Worm (Caenorhabditis elegans) whole organism, midembryonic: ENCODE measurements around the gene srh-292.

Experiments used
- T22C8.4 ChIP-seq: fragments of 200-800 bp; sonication (Bioruptor generic); IDR thresholded peaks from 2 replicates; pipeline ENCODE4 v1.3.6; 2022; ENCODE audit warnings: missing genetic modification characterization, missing compliant biosample characterization
- cog-1 ChIP-seq: sonication (generic microtip); optimal IDR thresholded peaks from 2 replicates; lab custom pipeline; 2016; ENCODE audit warnings: missing genetic modification characterization, missing compliant biosample characterization
- flt-1 ChIP-seq: fragments of 200-800 bp; sonication (Bioruptor generic); IDR thresholded peaks from 2 replicates; pipeline ENCODE4 v1.3.6; 2022; ENCODE audit warnings: missing genetic modification characterization, missing compliant biosample characterization
- klf-2 ChIP-seq: fragments of 200-800 bp; sonication (Bioruptor generic); conservative IDR thresholded peaks from 2 replicates; pipeline ENCODE4 v1.3.6; 2022; ENCODE audit warnings: missing genetic modification reagents, missing genetic modification characterization, missing compliant biosample characterization
- med-1 ChIP-seq: sonication (generic microtip); optimal IDR thresholded peaks from 2 replicates; lab custom pipeline; 2017; ENCODE audit warnings: missing genetic modification characterization, mild to moderate bottlenecking, missing compliant biosample characterization, antibody characterized with exemption, missing genetic modification reagents; ENCODE audit not compliant: insufficient read depth
- ref-1 ChIP-seq: fragments of 200-800 bp; sonication (Bioruptor generic); conservative IDR thresholded peaks from 2 replicates; pipeline ENCODE4 v1.3.6; 2022; ENCODE audit warnings: missing genetic modification reagents, missing genetic modification characterization, missing compliant biosample characterization
- tab-1 ChIP-seq: fragments of 200-800 bp; sonication (Bioruptor generic); IDR thresholded peaks from 2 replicates; pipeline ENCODE4 v1.3.6; 2022; ENCODE audit warnings: missing genetic modification characterization, missing compliant biosample characterization
- ztf-23 ChIP-seq: fragments of 200-800 bp; sonication (Bioruptor generic); IDR thresholded peaks from 2 replicates; pipeline ENCODE4 v1.3.6; 2022; ENCODE audit warnings: missing genetic modification reagents, missing genetic modification characterization, missing compliant biosample characterization
- ztf-29 ChIP-seq: fragments of 200-800 bp; sonication (Bioruptor generic); IDR thresholded peaks from 2 replicates; pipeline ENCODE4 v1.3.6; 2022; ENCODE audit warnings: missing genetic modification reagents, missing genetic modification characterization, missing compliant biosample characterization

srh-292 gene

DNA sequence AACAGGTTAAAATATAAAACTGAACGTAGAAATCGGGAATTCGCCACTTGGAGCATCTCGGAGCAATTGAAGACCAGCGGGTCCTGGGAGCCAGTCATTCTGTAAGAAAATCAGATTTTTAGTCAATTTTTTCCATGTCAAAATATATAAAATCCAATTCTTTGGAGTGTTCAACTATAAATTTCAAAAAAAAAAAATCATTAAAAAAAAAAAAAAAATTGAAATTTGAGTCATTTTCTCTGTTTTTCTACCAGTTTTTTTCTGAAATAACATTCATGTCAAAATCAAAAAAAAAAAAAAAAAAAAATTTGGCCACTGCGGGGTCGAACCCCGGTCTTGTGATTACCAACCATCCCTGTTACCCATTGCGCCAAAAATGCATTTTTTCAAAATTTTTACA lies 19.0 kb upstream of the srh-292 start, which contains the start of gene srab-12:
Gene srab-12 (minus strand): TSS at position 101 of the 400 bp plus-strand sequence.
- TF ChIP-seq tab-1 (GFP tag; lab: Robert Waterston, UW), result no peak
- no peak for TF ChIP-seq flt-1 (GFP tag; lab: Robert Waterston, UW)
- no peak for TF ChIP-seq ztf-23 (GFP tag; lab: Robert Waterston, UW)
- TF ChIP-seq med-1 (GFP tag; lab: Kevin White, UChicago), result no peak
- no peak for TF ChIP-seq ref-1 (GFP tag; lab: Robert Waterston, UW)
- TF ChIP-seq T22C8.4 (GFP tag; lab: Robert Waterston, UW), result no peak
- TF ChIP-seq klf-2 (GFP tag; lab: Robert Waterston, UW), result no peak
- no peak for TF ChIP-seq ztf-29 (GFP tag; lab: Robert Waterston, UW)
- no peak for TF ChIP-seq cog-1

- no peak for TF ChIP-seq T22C8.4 (GFP tag; lab: Robert Waterston, UW)
- TF ChIP-seq tab-1 (GFP tag; lab: Robert Waterston, UW), result no peak
- no peak for TF ChIP-seq ztf-23 (GFP tag; lab: Robert Waterston, UW)
- no peak for TF ChIP-seq flt-1 (GFP tag; lab: Robert Waterston, UW)
- TF ChIP-seq med-1 (GFP tag; lab: Kevin White, UChicago), result no peak
- no peak for TF ChIP-seq ref-1 (GFP tag; lab: Robert Waterston, UW)
- no peak for TF ChIP-seq ztf-29 (GFP tag; lab: Robert Waterston, UW)
- TF ChIP-seq cog-1, result no peak
- no peak for TF ChIP-seq klf-2 (GFP tag; lab: Robert Waterston, UW)
Measured at ce11 chrV:17784363-17784762, 18.2 kb upstream of the srh-292 start.

ce11 chrV:17790191-17790590 lies 12.4 kb upstream of the srh-292 start, which contains the start of gene srh-290:
Gene srh-290, plus strand, starts transcription at chrV:17790491.
- TF ChIP-seq cog-1 (no peak), ztf-29 (GFP tag; lab: Robert Waterston, UW) (no peak), T22C8.4 (GFP tag; lab: Robert Waterston, UW) (no peak), klf-2 (GFP tag; lab: Robert Waterston, UW) (no peak), tab-1 (GFP tag; lab: Robert Waterston, UW) (no peak), med-1 (GFP tag; lab: Kevin White, UChicago) (no peak), ref-1 (GFP tag; lab: Robert Waterston, UW) (no peak), flt-1 (GFP tag; lab: Robert Waterston, UW) (no peak)

- no peak for TF ChIP-seq flt-1 (GFP tag; lab: Robert Waterston, UW)
- TF ChIP-seq ztf-23 (GFP tag; lab: Robert Waterston, UW), result no peak
- no peak for TF ChIP-seq T22C8.4 (GFP tag; lab: Robert Waterston, UW)
- TF ChIP-seq tab-1 (GFP tag; lab: Robert Waterston, UW), result no peak
- no peak for TF ChIP-seq klf-2 (GFP tag; lab: Robert Waterston, UW)
- TF ChIP-seq ztf-29 (GFP tag; lab: Robert Waterston, UW), result no peak
- TF ChIP-seq ref-1 (GFP tag; lab: Robert Waterston, UW), result no peak
- no peak for TF ChIP-seq cog-1
- no peak for TF ChIP-seq med-1 (GFP tag; lab: Kevin White, UChicago)
Measured at ce11 chrV:17793986-17794385, 8.6 kb upstream of the srh-292 start, which contains the start of gene srh-289. Gene srh-289, minus strand, starts transcription at chrV:17794086.

ce11 chrV:17795655-17796054 lies 6.9 kb upstream of the srh-292 start, which contains the start of gene srh-288:
Gene srh-288, minus strand, starts transcription at chrV:17795755.
- TF ChIP-seq tab-1 (GFP tag; lab: Robert Waterston, UW), result no peak
- no peak for TF ChIP-seq med-1 (GFP tag; lab: Kevin White, UChicago)

DNA sequence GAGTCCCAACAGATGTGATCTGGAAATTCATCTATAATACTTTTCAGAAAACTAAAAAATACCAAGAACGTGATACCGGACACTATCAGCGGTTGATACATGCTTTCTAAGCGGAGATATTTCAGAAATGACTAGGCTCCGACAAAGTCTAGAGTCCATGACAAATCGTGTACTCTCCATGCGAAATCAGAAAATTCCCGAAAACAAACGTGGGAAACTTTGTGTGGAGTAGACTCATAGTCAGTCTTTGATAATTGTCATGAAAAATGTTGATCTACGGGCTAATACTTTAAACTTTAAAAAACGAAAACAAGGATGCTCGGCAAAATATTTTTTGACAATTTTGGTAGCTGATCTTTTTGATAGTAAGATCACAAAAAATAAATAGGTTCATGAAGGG lies 3.8 kb upstream of the srh-292 start, which contains the start of gene srx-18:
Gene srx-18 (minus strand): TSS at position 101 of the 400 bp plus-strand sequence.
- no peak for TF ChIP-seq flt-1 (GFP tag; lab: Robert Waterston, UW)
- no peak for TF ChIP-seq ref-1 (GFP tag; lab: Robert Waterston, UW)
- TF ChIP-seq T22C8.4 (GFP tag; lab: Robert Waterston, UW), result no peak
- TF ChIP-seq ztf-23 (GFP tag; lab: Robert Waterston, UW), result no peak
- TF ChIP-seq med-1 (GFP tag; lab: Kevin White, UChicago), result no peak
- no peak for TF ChIP-seq cog-1
- no peak for TF ChIP-seq ztf-29 (GFP tag; lab: Robert Waterston, UW)
- no peak for TF ChIP-seq tab-1 (GFP tag; lab: Robert Waterston, UW)
- TF ChIP-seq klf-2 (GFP tag; lab: Robert Waterston, UW), result no peak

DNA sequence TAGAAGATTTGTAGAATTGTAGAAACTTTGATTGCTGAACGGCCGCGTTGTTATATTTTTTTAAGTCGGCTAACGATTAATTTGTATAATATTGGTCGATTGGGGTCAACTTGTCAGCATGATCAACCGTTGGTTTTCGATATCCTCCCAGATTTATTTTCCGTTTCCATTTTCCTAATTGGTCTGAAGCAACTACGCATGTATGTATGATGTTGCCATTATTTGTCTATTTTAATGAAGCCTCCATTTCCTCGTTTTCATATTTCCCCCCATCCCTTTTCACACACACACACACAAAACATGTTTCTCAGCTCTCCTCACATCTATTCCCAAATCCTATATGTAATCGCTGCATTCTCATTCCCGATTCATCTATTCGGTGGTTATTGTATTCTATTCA lies 2.0 kb upstream of the srh-292 start, which contains the start of gene srh-287:
Gene srh-287 (plus strand): TSS at position 301 of the 400 bp plus-strand sequence.
- TF ChIP-seq klf-2 (GFP tag; lab: Robert Waterston, UW), result no peak
- TF ChIP-seq ztf-23 (GFP tag; lab: Robert Waterston, UW), result no peak
- TF ChIP-seq ztf-29 (GFP tag; lab: Robert Waterston, UW), result no peak
- no peak for TF ChIP-seq flt-1 (GFP tag; lab: Robert Waterston, UW)
- TF ChIP-seq tab-1 (GFP tag; lab: Robert Waterston, UW), result no peak

DNA sequence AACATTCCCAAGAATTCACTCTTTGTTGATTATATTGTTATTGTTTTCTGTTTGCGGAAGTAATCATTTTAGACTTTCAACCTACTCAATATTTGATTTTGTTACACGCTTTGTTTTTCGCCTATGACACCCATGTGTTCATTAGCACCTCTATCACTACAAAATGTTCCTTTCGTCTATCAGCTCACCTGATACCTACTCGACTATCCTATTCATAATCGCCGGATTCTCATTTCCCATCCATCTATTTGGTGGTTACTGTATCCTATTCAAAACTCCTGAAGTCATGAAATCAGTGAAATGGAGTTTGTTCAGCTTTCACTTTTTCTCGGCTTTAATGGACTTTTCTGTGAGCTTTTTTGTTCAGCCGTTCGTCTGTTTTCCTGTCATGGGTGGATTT lies 2.8 kb downstream of the srh-292 start, which contains the start of gene srh-291:
Gene srh-291 (plus strand): TSS at position 301 of the 400 bp plus-strand sequence.
- no peak for TF ChIP-seq T22C8.4 (GFP tag; lab: Robert Waterston, UW)
- TF ChIP-seq med-1 (GFP tag; lab: Kevin White, UChicago), result no peak
- TF ChIP-seq tab-1 (GFP tag; lab: Robert Waterston, UW), result no peak
- no peak for TF ChIP-seq cog-1
- TF ChIP-seq ref-1 (GFP tag; lab: Robert Waterston, UW), result no peak
- no peak for TF ChIP-seq flt-1 (GFP tag; lab: Robert Waterston, UW)
- TF ChIP-seq ztf-29 (GFP tag; lab: Robert Waterston, UW), result no peak
- no peak for TF ChIP-seq klf-2 (GFP tag; lab: Robert Waterston, UW)
- TF ChIP-seq ztf-23 (GFP tag; lab: Robert Waterston, UW), result no peak

- TF ChIP-seq ztf-23 (GFP tag; lab: Robert Waterston, UW) (no peak), tab-1 (GFP tag; lab: Robert Waterston, UW) (no peak), med-1 (GFP tag; lab: Kevin White, UChicago) (no peak), flt-1 (GFP tag; lab: Robert Waterston, UW) (no peak), cog-1 (no peak), klf-2 (GFP tag; lab: Robert Waterston, UW) (no peak), T22C8.4 (GFP tag; lab: Robert Waterston, UW) (no peak)
Measured at ce11 chrV:17810053-17810452, 7.5 kb downstream of the srh-292 start, which contains the start of gene srh-296. Gene srh-296, plus strand, starts transcription at chrV:17810353.
